Fruit fly (Drosophila melanogaster): ENCODE measurements around the gene per.

Gene per

dm6 chrX:2647472-2647883 lies 37.9 kb upstream of the per start (continued):
- TF ChIP-seq mirr (GFP tag; optimal IDR thresholded peaks at IDR 0.05) (peak; percentile 8), dmrt11E (tag; optimal IDR thresholded peaks at IDR 0.05) (peak; percentile 11), CG7987 (GFP tag; optimal IDR thresholded peaks at IDR 0.05) (no peak), ssp (GFP tag; IDR thresholded peaks at IDR 0.05) (peak; percentile 36; the same call in 1 of the 2 replicates), Aef1 (GFP tag; IDR thresholded peaks at IDR 0.05) (peak; percentile 54; the same call in 2 of the 3 replicates), pb (GFP tag; optimal IDR thresholded peaks at IDR 0.05) (peak; percentile 45), CG11723 (GFP tag; optimal IDR thresholded peaks at IDR 0.05) (peak; percentile 33), CG10366 (GFP tag; IDR thresholded peaks at IDR 0.05) (peak; percentile 44), otp (GFP tag; IDR thresholded peaks at IDR 0.05) (0 out of 3 replicates have a peak, but pooled peaks have one; percentile 53), CG5953 (GFP tag; IDR thresholded peaks at IDR 0.05) (no peak), CG15601 (tag; optimal IDR thresholded peaks at IDR 0.05) (peak; percentile 33), Taf1 (GFP tag; IDR thresholded peaks at IDR 0.05) (no peak), Ptx1 (GFP tag; IDR thresholded peaks at IDR 0.05) (peak; percentile 68), ab (GFP tag; optimal IDR thresholded peaks at IDR 0.05) (peak; percentile 4), CG14441 (GFP tag; IDR thresholded peaks at IDR 0.05) (peak; percentile 51), Eip74EF (GFP tag; optimal IDR thresholded peaks at IDR 0.05) (peak in 1 of 2 experiments; percentile 65), CG17186 (GFP tag; optimal IDR thresholded peaks at IDR 0.05) (no peak), CG4360 (GFP tag; IDR thresholded peaks at IDR 0.05) (0 out of 2 replicates have a peak, but pooled peaks have one; percentile 23), prd (optimal IDR thresholded peaks at IDR 0.05) (no peak), prd (GFP tag; IDR thresholded peaks at IDR 0.05) (peak; percentile 64), slp2 (GFP tag; optimal IDR thresholded peaks at IDR 0.05) (peak; percentile 42), pho (GFP tag; optimal IDR thresholded peaks at IDR 0.05) (peak; percentile 35), pita (GFP tag; optimal IDR thresholded peaks at IDR 0.05) (no peak), Abd-B (GFP tag; optimal IDR thresholded peaks at IDR 0.05) (peak; percentile 60), CG10267 (tag; optimal IDR thresholded peaks at IDR 0.05) (peak; percentile 50), CG1602 (GFP tag; optimal IDR thresholded peaks at IDR 0.05) (peak; percentile 43), HmgZ (tag; optimal IDR thresholded peaks at IDR 0.05) (peak; percentile 39), CG2712 (tag; optimal IDR thresholded peaks at IDR 0.05) (peak; percentile 57), MTF-1 (GFP tag; optimal IDR thresholded peaks at IDR 0.05; ENCODE audit: borderline replicate concordance) (no peak), Fer2 (tag; optimal IDR thresholded peaks at IDR 0.05) (peak; percentile 27), CG2120 (GFP tag; optimal IDR thresholded peaks at IDR 0.05) (peak; percentile 71), Sox102F (GFP tag; optimal IDR thresholded peaks at IDR 0.05) (peak; percentile 72), CHES-1-like (GFP tag; optimal IDR thresholded peaks at IDR 0.05) (peak; percentile 35), Fer3 (tag; optimal IDR thresholded peaks at IDR 0.05) (peak; percentile 65), BtbVII (GFP tag; optimal IDR thresholded peaks at IDR 0.05) (peak; percentile 48), CG30020 (tag; optimal IDR thresholded peaks at IDR 0.05) (no peak), CG1233 (GFP tag; optimal IDR thresholded peaks at IDR 0.05) (peak; percentile 34), insv (GFP tag; optimal IDR thresholded peaks at IDR 0.05) (no peak), Blimp-1 (GFP tag; optimal IDR thresholded peaks at IDR 0.05) (peak; percentile 63), en (GFP tag; optimal IDR thresholded peaks at IDR 0.05) (peak; percentile 34), jumu (GFP tag; optimal IDR thresholded peaks at IDR 0.05) (peak; percentile 49), corto (GFP tag; optimal IDR thresholded peaks at IDR 0.05) (peak; percentile 64), ac (GFP tag; optimal IDR thresholded peaks at IDR 0.05) (no peak), bowl (GFP tag; IDR thresholded peaks at IDR 0.05) (no peak), MBD-R2 (GFP tag; IDR thresholded peaks at IDR 0.05) (no peak), Hey (tag; optimal IDR thresholded peaks at IDR 0.05) (peak; percentile 12), CG8478 (optimal IDR thresholded peaks at IDR 0.05) (no peak), wek (GFP tag; optimal IDR thresholded peaks at IDR 0.05) (peak; percentile 7), CG3847 (GFP tag; IDR thresholded peaks at IDR 0.05) (no peak; the same call in 1 of the 2 replicates), CG14667 (GFP tag; IDR thresholded peaks at IDR 0.05) (no peak), Oli (tag; optimal IDR thresholded peaks at IDR 0.05) (peak; percentile 73)

Data from whole organism, embryonic.